Fruit fly (Drosophila melanogaster): ENCODE data around the gene CG5321.

Gene CG5321

DNA sequence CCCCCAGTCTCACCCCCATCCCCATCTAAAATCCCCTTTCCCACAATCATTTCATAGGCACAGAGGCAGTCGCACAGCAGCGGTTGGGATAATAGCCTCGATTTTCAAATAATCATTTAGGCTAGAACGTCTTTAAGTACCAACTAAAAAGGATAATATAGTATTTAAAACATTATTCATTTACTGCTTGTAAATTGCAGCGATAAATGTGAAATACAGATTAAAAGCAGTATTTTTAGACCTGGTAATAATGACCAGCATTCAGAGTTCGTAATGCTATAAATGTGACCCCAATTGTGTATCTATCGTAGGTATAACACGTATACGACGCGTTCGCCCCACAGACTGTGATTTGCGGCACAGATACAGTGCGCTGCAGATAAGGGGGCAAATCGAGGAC, 48.2 kb downstream of the CG5321 start (continued):
- peak; percentile 47 for TF ChIP-seq CG17359 (tag; optimal IDR thresholded peaks at IDR 0.05)
- TF ChIP-seq abd-A (tag; optimal IDR thresholded peaks at IDR 0.05), result no peak
- TF ChIP-seq E2f2 (GFP tag; IDR thresholded peaks at IDR 0.05), result no peak
- TF ChIP-seq Ravus (GFP tag; IDR thresholded peaks at IDR 0.05), result no peak
- peak; percentile 49 for TF ChIP-seq grau (tag; optimal IDR thresholded peaks at IDR 0.05)
- TF ChIP-seq CG4854 (GFP tag; optimal IDR thresholded peaks at IDR 0.05), result no peak
- no peak for TF ChIP-seq CG17568 (GFP tag; optimal IDR thresholded peaks at IDR 0.05)
- no peak for TF ChIP-seq nerfin-2 (GFP tag; IDR thresholded peaks at IDR 0.05; ENCODE audit: partially characterized antibody)
- TF ChIP-seq Doc3 (GFP tag; IDR thresholded peaks at IDR 0.05; ENCODE audit: partially characterized antibody), result no peak
- no peak for TF ChIP-seq ab (GFP tag; optimal IDR thresholded peaks at IDR 0.05)
- TF ChIP-seq CG15269 (tag; optimal IDR thresholded peaks at IDR 0.05), result peak; percentile 57
- no peak for TF ChIP-seq gce (GFP tag; IDR thresholded peaks at IDR 0.05)
- peak; percentile 16; the same call in 1 of the 2 replicates for TF ChIP-seq CG10366 (GFP tag; IDR thresholded peaks at IDR 0.05)
- no peak for TF ChIP-seq CG42726 (GFP tag; IDR thresholded peaks at IDR 0.05; ENCODE audit: partially characterized antibody)
- TF ChIP-seq NFAT (GFP tag; IDR thresholded peaks at IDR 0.05), result no peak
- TF ChIP-seq CG18599 (GFP tag; optimal IDR thresholded peaks at IDR 0.05), result peak; percentile 76
- no peak for TF ChIP-seq CG6272 (GFP tag; IDR thresholded peaks at IDR 0.05)
- no peak for TF ChIP-seq CG13894 (tag; optimal IDR thresholded peaks at IDR 0.05)
- no peak for TF ChIP-seq NC2β (GFP tag; optimal IDR thresholded peaks at IDR 0.05)
- no peak for TF ChIP-seq D (optimal IDR thresholded peaks at IDR 0.05)
- peak; percentile 14 for TF ChIP-seq D (GFP tag; optimal IDR thresholded peaks at IDR 0.05)
- no peak for TF ChIP-seq BEAF-32 (GFP tag; optimal IDR thresholded peaks at IDR 0.05)
- no peak for TF ChIP-seq Optix (GFP tag; IDR thresholded peaks at IDR 0.05)
- TF ChIP-seq caup (GFP tag; optimal IDR thresholded peaks at IDR 0.05; ENCODE audit: severe bottlenecking), result no peak
- no peak for TF ChIP-seq CG34224 (GFP tag; IDR thresholded peaks at IDR 0.05; ENCODE audit: partially characterized antibody)
- TF ChIP-seq CG2875 (GFP tag; optimal IDR thresholded peaks at IDR 0.05), result no peak
- peak; percentile 46; the same call in 2 of the 3 replicates for TF ChIP-seq tgo (GFP tag; IDR thresholded peaks at IDR 0.05)
- TF ChIP-seq Drgx (GFP tag; IDR thresholded peaks at IDR 0.05), result peak; percentile 37
- TF ChIP-seq CG3281 (GFP tag; optimal IDR thresholded peaks at IDR 0.05), result peak; percentile 36
- TF ChIP-seq ewg (GFP tag; optimal IDR thresholded peaks at IDR 0.05), result no peak
- peak; percentile 72 for TF ChIP-seq CG2678 (tag; optimal IDR thresholded peaks at IDR 0.05)
- TF ChIP-seq Nf-YC (tag; optimal IDR thresholded peaks at IDR 0.05), result peak; percentile 15
- no peak for TF ChIP-seq Spps (tag; optimal IDR thresholded peaks at IDR 0.05)
- TF ChIP-seq Sox102F (GFP tag; optimal IDR thresholded peaks at IDR 0.05), result peak; percentile 55
- TF ChIP-seq CG11723 (GFP tag; optimal IDR thresholded peaks at IDR 0.05), result no peak
- TF ChIP-seq Bgb (GFP tag; IDR thresholded peaks at IDR 0.05; ENCODE audit: partially characterized antibody), result no peak
- TF ChIP-seq Hr39 (optimal IDR thresholded peaks at IDR 0.05), result no peak
- TF ChIP-seq Bdp1 (GFP tag; optimal IDR thresholded peaks at IDR 0.05), result no peak
- TF ChIP-seq pfk (GFP tag; optimal IDR thresholded peaks at IDR 0.05), result no peak
- TF ChIP-seq CG6854 (GFP tag; optimal IDR thresholded peaks at IDR 0.05), result no peak
- TF ChIP-seq seq (GFP tag; IDR thresholded peaks at IDR 0.05), result 0 out of 2 replicates have a peak, but pooled peaks have one; percentile 10
- TF ChIP-seq phol (tag; optimal IDR thresholded peaks at IDR 0.05), result peak; percentile 47
- no peak for TF ChIP-seq slp2 (GFP tag; optimal IDR thresholded peaks at IDR 0.05)
- no peak for TF ChIP-seq CG11456 (GFP tag; IDR thresholded peaks at IDR 0.05)
- no peak for TF ChIP-seq jing (GFP tag; optimal IDR thresholded peaks at IDR 0.05)
- TF ChIP-seq jigr1 (GFP tag; IDR thresholded peaks at IDR 0.05), result no peak
- TF ChIP-seq pb (GFP tag; optimal IDR thresholded peaks at IDR 0.05), result no peak
- no peak for TF ChIP-seq Hand (GFP tag; optimal IDR thresholded peaks at IDR 0.05)
- TF ChIP-seq slbo (GFP tag; IDR thresholded peaks at IDR 0.05), result no peak
- no peak for TF ChIP-seq BtbVII (GFP tag; optimal IDR thresholded peaks at IDR 0.05)
- no peak for TF ChIP-seq dati (GFP tag; IDR thresholded peaks at IDR 0.05)

Data from whole organism, embryonic.